Worm (Caenorhabditis elegans) whole organism, L3 larva: Measurements from ENCODE around the gene rps-2.

ENCODE experiments used
- ceh-16 ChIP-seq: sonication (generic microtip); optimal IDR thresholded peaks from 2 replicates; lab custom pipeline; 2017; ENCODE audit warnings: missing biosample characterization, missing genetic modification characterization
- ceh-28 ChIP-seq: fragments of 150-350 bp; optimal IDR thresholded peaks from 2 replicates; lab custom pipeline; 2014; ENCODE audit warnings: missing biosample characterization, missing genetic modification reagents, missing genetic modification characterization
- ceh-9 ChIP-seq: sonication (generic microtip); optimal IDR thresholded peaks from 2 replicates; lab custom pipeline; 2018; ENCODE audit warnings: missing biosample characterization, missing genetic modification characterization
- daf-12 ChIP-seq: fragments of 150-350 bp; optimal IDR thresholded peaks from 2 replicates; lab custom pipeline; 2014; ENCODE audit warnings: missing biosample characterization, missing genetic modification reagents, missing genetic modification characterization
- egl-27 ChIP-seq: sonication (generic microtip); optimal IDR thresholded peaks from 4 replicates; lab custom pipeline; 2017; ENCODE audit warnings: missing biosample characterization, missing genetic modification reagents, missing genetic modification characterization
- elt-2 ChIP-seq: sonication (generic microtip); optimal IDR thresholded peaks from 2 replicates; lab custom pipeline; 2016; ENCODE audit warnings: missing genetic modification reagents, mild to moderate bottlenecking, missing genetic modification characterization, missing compliant biosample characterization
- elt-3 ChIP-seq, 3 experiments: fragments of 150-350 bp in 1 of 3; sonication (generic microtip) in 2 of 3; optimal IDR thresholded peaks; 2 replicates in 2 of 3; 4 replicates in 1 of 3; lab custom pipeline; 2014 to 2017; ENCODE audit warnings: missing biosample characterization in 3 of 3, missing genetic modification characterization in 3 of 3
- fkh-10 ChIP-seq: sonication (generic microtip); optimal IDR thresholded peaks from 2 replicates; lab custom pipeline; 2017; ENCODE audit warnings: missing biosample characterization, missing genetic modification reagents, missing genetic modification characterization
- fkh-2 ChIP-seq: fragments of 150-350 bp; optimal IDR thresholded peaks from 2 replicates; lab custom pipeline; 2014; ENCODE audit warnings: missing biosample characterization, missing genetic modification reagents, missing genetic modification characterization
- fos-1 ChIP-seq: fragments of 150-350 bp; optimal IDR thresholded peaks from 2 replicates; lab custom pipeline; 2014; ENCODE audit warnings: missing biosample characterization, missing genetic modification characterization
- hmg-11 ChIP-seq: sonication (generic microtip); optimal IDR thresholded peaks from 2 replicates; lab custom pipeline; 2016; ENCODE audit warnings: missing genetic modification characterization, missing compliant biosample characterization
- lin-15B ChIP-seq: fragments of 150-350 bp; optimal IDR thresholded peaks from 2 replicates; lab custom pipeline; 2014; ENCODE audit warnings: missing biosample characterization, missing genetic modification characterization
- lin-39 ChIP-seq: fragments of 150-350 bp; optimal IDR thresholded peaks from 2 replicates; lab custom pipeline; 2018; ENCODE audit warnings: missing biosample characterization, missing genetic modification reagents, missing genetic modification characterization
- mdl-1 ChIP-seq: fragments of 150-350 bp; optimal IDR thresholded peaks from 2 replicates; lab custom pipeline; 2014; ENCODE audit warnings: missing biosample characterization, missing genetic modification characterization
- nfya-1 ChIP-seq: sonication (generic microtip); optimal IDR thresholded peaks from 2 replicates; lab custom pipeline; 2017; ENCODE audit warnings: missing genetic modification characterization, mild to moderate bottlenecking, missing compliant biosample characterization, antibody characterized with exemption, moderate library complexity; ENCODE audit not compliant: insufficient read depth
- nhr-11 ChIP-seq: fragments of 150-350 bp; optimal IDR thresholded peaks from 2 replicates; lab custom pipeline; 2014; ENCODE audit warnings: missing biosample characterization, missing genetic modification characterization
- nhr-12 ChIP-seq: fragments of 150-350 bp; optimal IDR thresholded peaks from 2 replicates; lab custom pipeline; 2014; ENCODE audit warnings: missing biosample characterization, missing genetic modification characterization
- nhr-23 ChIP-seq: fragments of 150-350 bp; optimal IDR thresholded peaks from 2 replicates; lab custom pipeline; 2014; ENCODE audit warnings: missing biosample characterization, missing genetic modification reagents, missing genetic modification characterization
- nhr-237 ChIP-seq: fragments of 150-350 bp; optimal IDR thresholded peaks from 2 replicates; lab custom pipeline; 2014; ENCODE audit warnings: missing biosample characterization, missing genetic modification characterization
- nhr-25 ChIP-seq: sonication (generic microtip); optimal IDR thresholded peaks from 2 replicates; lab custom pipeline; 2017; ENCODE audit warnings: missing biosample characterization, missing genetic modification characterization
- nhr-28 ChIP-seq: fragments of 150-350 bp; optimal IDR thresholded peaks from 2 replicates; lab custom pipeline; 2014; ENCODE audit warnings: missing biosample characterization, missing genetic modification characterization
- nhr-67 ChIP-seq: fragments of 150-350 bp; optimal IDR thresholded peaks from 2 replicates; lab custom pipeline; 2014; ENCODE audit warnings: missing biosample characterization, missing genetic modification characterization
- nhr-76 ChIP-seq: fragments of 150-350 bp; sonication (generic microtip); optimal IDR thresholded peaks from 5 replicates; lab custom pipeline; 2014; ENCODE audit warnings: missing biosample characterization, missing genetic modification characterization
- pha-4 ChIP-seq: fragments of 150-350 bp; optimal IDR thresholded peaks from 2 replicates; lab custom pipeline; 2014; ENCODE audit warnings: missing biosample characterization, missing genetic modification reagents, missing genetic modification characterization
- pqm-1 ChIP-seq: fragments of 150-350 bp; optimal IDR thresholded peaks from 2 replicates; lab custom pipeline; 2017; ENCODE audit warnings: missing biosample characterization, missing genetic modification characterization, inconsistent platforms
- sea-2 ChIP-seq: fragments of 150-350 bp; sonication (generic microtip); optimal IDR thresholded peaks from 4 replicates; lab custom pipeline; 2014; ENCODE audit warnings: missing biosample characterization, missing genetic modification reagents, missing genetic modification characterization
- skn-1 ChIP-seq: fragments of 150-350 bp; optimal IDR thresholded peaks from 2 replicates; lab custom pipeline; 2014; ENCODE audit warnings: missing biosample characterization, missing genetic modification characterization
- snpc-4 ChIP-seq: fragments of 150-350 bp; optimal IDR thresholded peaks from 2 replicates; lab custom pipeline; 2014; ENCODE audit warnings: missing biosample characterization, missing genetic modification characterization
- tbx-2 ChIP-seq: sonication (generic microtip); optimal IDR thresholded peaks from 2 replicates; lab custom pipeline; 2016; ENCODE audit warnings: mild to moderate bottlenecking, missing genetic modification characterization, missing compliant biosample characterization
- unc-39 ChIP-seq: sonication (generic microtip); optimal IDR thresholded peaks from 4 replicates; lab custom pipeline; 2017; ENCODE audit warnings: missing biosample characterization, missing genetic modification characterization
- unc-62 ChIP-seq: fragments of 150-350 bp; sonication (generic microtip); optimal IDR thresholded peaks from 4 replicates; lab custom pipeline; 2014; ENCODE audit warnings: missing biosample characterization, missing genetic modification reagents, missing genetic modification characterization
- zag-1 ChIP-seq: fragments of 150-350 bp; optimal IDR thresholded peaks from 2 replicates; lab custom pipeline; 2014; ENCODE audit warnings: missing biosample characterization, missing genetic modification characterization
- ztf-11 ChIP-seq: fragments of 150-350 bp; optimal IDR thresholded peaks from 2 replicates; lab custom pipeline; 2014; ENCODE audit warnings: missing biosample characterization, missing genetic modification characterization
- ztf-4 ChIP-seq: fragments of 150-350 bp; optimal IDR thresholded peaks from 2 replicates; lab custom pipeline; 2014; ENCODE audit warnings: missing biosample characterization, missing genetic modification characterization

rps-2 gene

ce11 chrIV:7940919-7941318 lies 14.7 kb upstream of the rps-2 start, which contains the start of gene exc-9:
Gene exc-9, minus strand, starts transcription at chrIV:7941019.
- TF ChIP-seq unc-39 (tag; lab: Kevin White, UChicago) (no peak), hmg-11 (tag; lab: Kevin White, UChicago) (no peak), nhr-12 (no peak), sea-2 (GFP tag; lab: Kevin White, UChicago) (no peak), nhr-23 (tag; lab: Kevin White, UChicago) (no peak), snpc-4 (tag; lab: Kevin White, UChicago) (no peak), tbx-2 (tag; lab: Kevin White, UChicago) (no peak), nhr-67 (tag; lab: Kevin White, UChicago) (no peak), mdl-1 (tag; lab: Kevin White, UChicago) (no peak), egl-27 (tag; lab: Kevin White, UChicago) (no peak), nhr-11 (tag; lab: Kevin White, UChicago) (no peak), zag-1 (tag; lab: Kevin White, UChicago) (no peak), fkh-10 (no peak), nhr-76 (tag; lab: Kevin White, UChicago) (no peak)

DNA sequence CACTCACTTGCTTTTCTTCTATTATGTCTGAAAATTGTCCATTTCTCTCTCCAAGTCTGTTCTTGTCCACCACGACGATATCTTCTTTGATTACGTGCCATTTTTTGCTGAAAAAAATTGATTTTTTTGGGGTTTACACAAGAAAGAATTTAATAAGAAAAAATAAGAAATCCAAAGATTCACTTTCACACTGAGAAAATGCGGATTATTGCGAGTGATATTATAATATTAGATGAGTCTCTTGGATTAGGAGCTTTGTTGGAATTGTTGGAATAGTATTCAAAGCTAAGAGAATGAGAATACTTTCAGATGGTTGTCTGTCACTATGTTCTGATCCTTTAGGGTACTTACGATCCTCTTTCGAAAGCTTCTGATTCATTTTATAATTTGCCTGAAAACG lies 12.6 kb upstream of the rps-2 start, which contains the start of gene F20D12.7:
F20D12.7 (minus strand) TSS at position 101 of the 400 bp plus-strand sequence.
- TF ChIP-seq nhr-28, result no peak
- no peak for TF ChIP-seq nfya-1 (tag; lab: Kevin White, UChicago)
- TF ChIP-seq fos-1 (tag; lab: Kevin White, UChicago), result no peak
- no peak for TF ChIP-seq nhr-25 (tag; lab: Kevin White, UChicago)
- TF ChIP-seq snpc-4 (tag; lab: Kevin White, UChicago), result no peak
- TF ChIP-seq hmg-11 (tag; lab: Kevin White, UChicago), result no peak
- TF ChIP-seq nhr-237 (tag; lab: Kevin White, UChicago), result no peak
- no peak for TF ChIP-seq daf-12 (tag; lab: Kevin White, UChicago)
- no peak for TF ChIP-seq fkh-2 (tag; lab: Kevin White, UChicago)
- no peak for TF ChIP-seq pqm-1 (tag; lab: Kevin White, UChicago)

DNA sequence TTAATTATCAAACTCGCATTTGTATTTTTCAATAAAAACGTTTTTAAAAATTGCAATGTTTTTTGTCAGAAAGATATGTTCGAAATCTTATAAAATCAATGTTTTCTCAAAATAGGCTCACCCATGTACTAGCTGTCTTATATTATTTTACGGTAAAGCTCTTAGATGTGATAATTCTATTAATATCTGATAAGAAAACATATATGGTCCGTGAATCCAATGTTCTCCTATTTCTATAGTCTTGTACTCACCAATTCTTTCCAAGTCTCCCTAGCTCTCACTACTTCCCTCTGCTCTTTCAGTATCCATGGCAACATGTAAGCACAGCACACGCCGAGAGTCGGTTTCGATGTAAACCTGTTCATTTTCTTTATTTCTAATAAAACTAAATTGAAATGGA lies 7.5 kb upstream of the rps-2 start, which contains the start of gene bbs-2:
bbs-2 (plus strand) TSS at position 301 of the 400 bp plus-strand sequence.
- no peak for TF ChIP-seq nfya-1 (tag; lab: Kevin White, UChicago)
- TF ChIP-seq elt-3 (tag; optimal IDR thresholded peaks at IDR 0.05; lab: Kevin White, UChicago), result no peak
- TF ChIP-seq lin-15B (tag; lab: Kevin White, UChicago), result no peak
- TF ChIP-seq ceh-16 (tag; lab: Kevin White, UChicago), result no peak
- TF ChIP-seq ztf-11 (tag; lab: Kevin White, UChicago), result no peak
- no peak for TF ChIP-seq nhr-76 (tag; lab: Kevin White, UChicago)
- no peak for TF ChIP-seq ztf-4 (tag; lab: Kevin White, UChicago)
- no peak for TF ChIP-seq hmg-11 (tag; lab: Kevin White, UChicago)
- no peak for TF ChIP-seq elt-2 (tag; lab: Kevin White, UChicago)
- TF ChIP-seq unc-62 (GFP tag; lab: Kevin White, UChicago), result no peak
- TF ChIP-seq nhr-237 (tag; lab: Kevin White, UChicago), result no peak
- no peak for TF ChIP-seq pqm-1 (tag; lab: Kevin White, UChicago)
- TF ChIP-seq unc-39 (tag; lab: Kevin White, UChicago), result no peak
- no peak for TF ChIP-seq tbx-2 (tag; lab: Kevin White, UChicago)
- TF ChIP-seq pha-4 (tag; lab: Kevin White, UChicago), result no peak
- no peak for TF ChIP-seq lin-39 (tag; lab: Kevin White, UChicago)

ce11 chrIV:7931873-7932272 lies 5.7 kb upstream of the rps-2 start:
- TF ChIP-seq elt-2 (tag; lab: Kevin White, UChicago) (no peak), daf-12 (tag; lab: Kevin White, UChicago) (no peak), skn-1 (tag; lab: Kevin White, UChicago) (no peak), nhr-23 (tag; lab: Kevin White, UChicago) (no peak), ceh-28 (tag; lab: Kevin White, UChicago) (no peak), egl-27 (tag; lab: Kevin White, UChicago) (no peak), ztf-4 (tag; lab: Kevin White, UChicago) (no peak), ceh-9 (no peak)
